Worm (Caenorhabditis elegans): ENCODE data around the gene C07G1.15.
A peak's percentile ranks its signal among the peaks of the same experiment; 100 is the strongest.

ce11 chrIV:8142735-8143550, 26.8 kb upstream of the C07G1.15 start, which contains the start of gene pmk-2:
- TF ChIP-seq lin-13 (tag; optimal IDR thresholded peaks at IDR 0.05) (no peak), ces-1 (GFP tag; optimal IDR thresholded peaks at IDR 0.05) (peak; percentile 69), elt-3 (tag; optimal IDR thresholded peaks at IDR 0.05) (no peak), ztf-11 (tag; optimal IDR thresholded peaks at IDR 0.05) (no peak), nhr-12 (tag; optimal IDR thresholded peaks at IDR 0.05) (no peak)
